Fruit fly (Drosophila melanogaster) whole organism, embryonic: ENCODE data around the gene ATPsynC.

ENCODE experiments used
- CG1024 ChIP-seq: fragments of 200-800 bp; sonication (Bioruptor generic); IDR thresholded peaks from 2 replicates; pipeline ENCODE4 v1.3.6; 2022; ENCODE audit warnings: missing biosample characterization, missing genetic modification characterization
- CG11398 ChIP-seq: fragments of 200-800 bp; sonication (Bioruptor generic); optimal IDR thresholded peaks from 2 replicates; lab custom pipeline; 2016; ENCODE audit warnings: missing biosample characterization, missing genetic modification characterization
- CG11695 ChIP-seq: fragments of 200-800 bp; sonication (Bioruptor generic); IDR thresholded peaks from 3 replicates; pipeline ENCODE4 v1.3.6; 2022; ENCODE audit warnings: missing biosample characterization, missing genetic modification characterization
- CG12659 ChIP-seq: fragments of 200-800 bp; sonication (Bioruptor generic); optimal IDR thresholded peaks from 3 replicates; lab custom pipeline; 2017; ENCODE audit warnings: mild to moderate bottlenecking, missing biosample characterization, missing genetic modification reagents, missing genetic modification characterization
- CG13775 ChIP-seq: fragments of 200-800 bp; sonication (Bioruptor generic); optimal IDR thresholded peaks from 3 replicates; lab custom pipeline; 2017; ENCODE audit warnings: missing biosample characterization, mild to moderate bottlenecking, missing genetic modification characterization
- CG15269 ChIP-seq: fragments of 200-800 bp; sonication (Bioruptor generic); optimal IDR thresholded peaks from 2 replicates; lab custom pipeline; 2018; ENCODE audit warnings: missing biosample characterization, mild to moderate bottlenecking, missing genetic modification characterization, moderate library complexity
- CG15696 ChIP-seq: fragments of 200-800 bp; sonication (Bioruptor generic); optimal IDR thresholded peaks from 2 replicates; lab custom pipeline; 2019; ENCODE audit warnings: missing biosample characterization, mild to moderate bottlenecking, missing genetic modification characterization, moderate library complexity
- CG1647 ChIP-seq: fragments of 200-800 bp; sonication (Bioruptor generic); optimal IDR thresholded peaks from 3 replicates; lab custom pipeline; 2016; ENCODE audit warnings: missing biosample characterization, missing genetic modification characterization
- CG17186 ChIP-seq: fragments of 200-800 bp; sonication (Bioruptor generic); optimal IDR thresholded peaks from 3 replicates; lab custom pipeline; 2017; ENCODE audit warnings: missing biosample characterization, missing genetic modification reagents, missing genetic modification characterization
- CG17829 ChIP-seq: fragments of 200-800 bp; optimal IDR thresholded peaks from 2 replicates; lab custom pipeline; 2019; ENCODE audit warnings: missing biosample characterization, mild to moderate bottlenecking, missing genetic modification characterization, moderate library complexity
- CG2202 ChIP-seq: fragments of 200-800 bp; sonication (Bioruptor generic); optimal IDR thresholded peaks from 2 replicates; lab custom pipeline; 2018; ENCODE audit warnings: missing biosample characterization, mild to moderate bottlenecking, missing genetic modification characterization
- CG2712 ChIP-seq: fragments of 200-800 bp; optimal IDR thresholded peaks from 3 replicates; lab custom pipeline; 2019; ENCODE audit warnings: missing biosample characterization, mild to moderate bottlenecking, missing genetic modification characterization, moderate library complexity
- CG3726 ChIP-seq: fragments of 200-800 bp; sonication (Bioruptor generic); IDR thresholded peaks from 3 replicates; pipeline ENCODE4, ENCODE4 v1.3.6; 2022; ENCODE audit warnings: missing biosample characterization, missing genetic modification characterization
- CG4617 ChIP-seq: fragments of 200-800 bp; sonication (Bioruptor generic); optimal IDR thresholded peaks from 3 replicates; lab custom pipeline; 2016; ENCODE audit warnings: missing biosample characterization, missing genetic modification characterization, borderline replicate concordance
- CG6813 ChIP-seq: fragments of 200-800 bp; sonication (Bioruptor generic); optimal IDR thresholded peaks from 2 replicates; lab custom pipeline; 2017; ENCODE audit warnings: missing biosample characterization, missing genetic modification characterization, mild to moderate bottlenecking, moderate library complexity, missing genetic modification reagents
- CG9932 ChIP-seq: fragments of 200-800 bp; sonication (Bioruptor generic); IDR thresholded peaks from 2 replicates; pipeline ENCODE4 v1.3.6; 2022; ENCODE audit warnings: missing biosample characterization, missing genetic modification characterization
- CHES-1-like ChIP-seq: fragments of 200-800 bp; sonication (Bioruptor generic); optimal IDR thresholded peaks from 2 replicates; lab custom pipeline; 2016; ENCODE audit warnings: missing biosample characterization, missing genetic modification characterization
- CoRest ChIP-seq: fragments of 200-800 bp; sonication (Bioruptor generic); optimal IDR thresholded peaks from 3 replicates; lab custom pipeline; 2018; ENCODE audit warnings: missing biosample characterization, mild to moderate bottlenecking, missing genetic modification characterization, moderate library complexity
- D19A ChIP-seq: fragments of 200-800 bp; optimal IDR thresholded peaks from 3 replicates; lab custom pipeline; 2019; ENCODE audit warnings: missing biosample characterization, mild to moderate bottlenecking, missing genetic modification characterization, moderate library complexity
- Doc3 ChIP-seq: fragments of 200-800 bp; sonication (Bioruptor generic); IDR thresholded peaks from 3 replicates; pipeline ENCODE4 v1.3.6; 2022; ENCODE audit warnings: missing biosample characterization, missing genetic modification characterization; ENCODE audit not compliant: partially characterized antibody
- Dp ChIP-seq: fragments of 200-800 bp; sonication (Bioruptor generic); optimal IDR thresholded peaks from 2 replicates; lab custom pipeline; 2018; ENCODE audit warnings: missing biosample characterization, mild to moderate bottlenecking, missing genetic modification characterization, moderate library complexity
- Dref ChIP-seq: fragments of 200-800 bp; sonication (Bioruptor generic); IDR thresholded peaks from 2 replicates; pipeline ENCODE4 v1.3.6; 2022; ENCODE audit warnings: missing biosample characterization, missing genetic modification characterization
- Ets97D ChIP-seq: fragments of 200-800 bp; sonication (Bioruptor generic); optimal IDR thresholded peaks from 3 replicates; lab custom pipeline; 2016; ENCODE audit warnings: missing biosample characterization, missing genetic modification characterization
- Hey ChIP-seq: fragments of 200-800 bp; sonication (Bioruptor generic); optimal IDR thresholded peaks from 3 replicates; lab custom pipeline; 2018; ENCODE audit warnings: missing biosample characterization, mild to moderate bottlenecking, missing genetic modification characterization
- Max ChIP-seq: fragments of 200-800 bp; sonication (Bioruptor generic); optimal IDR thresholded peaks from 2 replicates; lab custom pipeline; 2016; ENCODE audit warnings: missing biosample characterization, mild to moderate bottlenecking, missing genetic modification characterization
- Opbp ChIP-seq: fragments of 200-800 bp; sonication (Bioruptor generic); IDR thresholded peaks from 3 replicates; pipeline ENCODE4 v1.3.6; 2022; ENCODE audit warnings: missing biosample characterization, missing genetic modification characterization; ENCODE audit not compliant: partially characterized antibody
- Rfx ChIP-seq: fragments of 200-800 bp; sonication (Bioruptor generic); IDR thresholded peaks from 2 replicates; pipeline ENCODE4 v1.3.6; 2022; ENCODE audit warnings: missing biosample characterization, missing genetic modification characterization
- Scr ChIP-seq: fragments of 200-800 bp; sonication (Bioruptor generic); IDR thresholded peaks from 2 replicates; pipeline ENCODE4 v1.3.6; 2022; ENCODE audit warnings: missing biosample characterization, missing genetic modification characterization; ENCODE audit not compliant: partially characterized antibody
- Sry-δ ChIP-seq: fragments of 200-800 bp; sonication (Bioruptor generic); optimal IDR thresholded peaks from 2 replicates; lab custom pipeline; 2016; ENCODE audit warnings: missing biosample characterization, missing genetic modification characterization
- Usf ChIP-seq: fragments of 200-800 bp; sonication (Bioruptor generic); optimal IDR thresholded peaks from 2 replicates; lab custom pipeline; 2017; ENCODE audit warnings: missing genotype, missing biosample characterization, missing genetic modification characterization
- ato ChIP-seq: fragments of 200-800 bp; sonication (Bioruptor generic); IDR thresholded peaks from 2 replicates; pipeline ENCODE4 v1.3.6; 2022; ENCODE audit warnings: missing biosample characterization, missing genetic modification characterization; ENCODE audit not compliant: partially characterized antibody
- bab2 ChIP-seq: fragments of 200-800 bp; sonication (Bioruptor generic); optimal IDR thresholded peaks from 2 replicates; lab custom pipeline; 2016; ENCODE audit warnings: missing biosample characterization, missing genetic modification characterization
- bbx ChIP-seq: fragments of 200-800 bp; sonication (Bioruptor generic); IDR thresholded peaks from 2 replicates; pipeline ENCODE4 v1.3.6; 2022; ENCODE audit warnings: missing biosample characterization, missing genetic modification characterization; ENCODE audit not compliant: partially characterized antibody
- bcd ChIP-seq: fragments of 200-800 bp; sonication (Bioruptor generic); optimal IDR thresholded peaks from 2 replicates; lab custom pipeline; 2017; ENCODE audit warnings: missing biosample characterization, mild to moderate bottlenecking, missing genetic modification characterization
- chinmo ChIP-seq: fragments of 200-800 bp; sonication (Bioruptor generic); IDR thresholded peaks from 4 replicates; pipeline ENCODE4 v1.3.6; 2022; ENCODE audit warnings: missing biosample characterization, missing genetic modification characterization; ENCODE audit not compliant: partially characterized antibody
- corto ChIP-seq: fragments of 200-800 bp; sonication (Bioruptor generic); optimal IDR thresholded peaks from 2 replicates; lab custom pipeline; 2016; ENCODE audit warnings: missing biosample characterization, mild to moderate bottlenecking, missing genetic modification characterization, moderate library complexity
- crol ChIP-seq: fragments of 200-800 bp; sonication (Bioruptor generic); IDR thresholded peaks from 2 replicates; pipeline ENCODE4 v1.3.6; 2022; ENCODE audit warnings: missing biosample characterization, missing genetic modification characterization
- hb ChIP-seq: fragments of 200-800 bp; sonication (Bioruptor generic); IDR thresholded peaks from 3 replicates; pipeline ENCODE4 v1.3.6; 2022; ENCODE audit warnings: missing biosample characterization, missing genetic modification characterization; ENCODE audit not compliant: partially characterized antibody
- hth ChIP-seq: fragments of >200 bp; optimal IDR thresholded peaks from 2 replicates; lab custom pipeline; 2017; ENCODE audit warnings: inconsistent platforms
- ind ChIP-seq: fragments of 200-800 bp; sonication (Bioruptor generic); optimal IDR thresholded peaks from 3 replicates; lab custom pipeline; 2016; ENCODE audit warnings: missing biosample characterization, missing genetic modification characterization
- inv ChIP-seq: fragments of 200-800 bp; sonication (Bioruptor generic); IDR thresholded peaks from 2 replicates; pipeline ENCODE4 v1.3.6; 2022; ENCODE audit warnings: missing biosample characterization, missing genetic modification characterization; ENCODE audit not compliant: partially characterized antibody
- kay ChIP-seq: fragments of 200-800 bp; sonication (Bioruptor generic); optimal IDR thresholded peaks from 2 replicates; lab custom pipeline; 2016; ENCODE audit warnings: missing biosample characterization, missing genetic modification characterization
- kni ChIP-seq: fragments of 200-800 bp; sonication (Bioruptor generic); optimal IDR thresholded peaks from 3 replicates; lab custom pipeline; 2017; ENCODE audit warnings: mild to moderate bottlenecking, missing biosample characterization, missing genetic modification reagents, missing genetic modification characterization
- nerfin-2 ChIP-seq: fragments of 200-800 bp; sonication (Bioruptor generic); IDR thresholded peaks from 2 replicates; pipeline ENCODE4 v1.3.6; 2022; ENCODE audit warnings: missing biosample characterization, missing genetic modification characterization; ENCODE audit not compliant: partially characterized antibody
- sna ChIP-seq: fragments of 200-800 bp; sonication (Bioruptor generic); IDR thresholded peaks from 2 replicates; pipeline ENCODE4 v1.3.6; 2022; ENCODE audit warnings: missing biosample characterization, missing genetic modification characterization; ENCODE audit not compliant: partially characterized antibody
- sqz ChIP-seq: fragments of 200-800 bp; sonication (Bioruptor generic); optimal IDR thresholded peaks from 3 replicates; lab custom pipeline; 2018; ENCODE audit warnings: missing biosample characterization, mild to moderate bottlenecking, missing genetic modification characterization
- trh ChIP-seq: fragments of 200-800 bp; sonication (Bioruptor generic); optimal IDR thresholded peaks from 2 replicates; lab custom pipeline; 2016; ENCODE audit warnings: missing biosample characterization, missing genetic modification characterization
- unc-4 ChIP-seq: fragments of 200-800 bp; sonication (Bioruptor generic); IDR thresholded peaks from 2 replicates; pipeline ENCODE4 v1.3.6; 2022; ENCODE audit warnings: missing biosample characterization, missing genetic modification characterization; ENCODE audit not compliant: partially characterized antibody
- yki ChIP-seq: fragments of >200 bp; optimal IDR thresholded peaks from 3 replicates; lab custom pipeline; 2018

The ATPsynC gene

dm6 chr3R:31215830-31216229 is 3.6 kb downstream of the ATPsynC start, which contains the start of gene CG15561 (continued):
- peak; percentile 78 for TF ChIP-seq Ets97D
- no peak for TF ChIP-seq ind (GFP tag; lab: Kevin White, UChicago)
- no peak for TF ChIP-seq CG11695
- no peak for TF ChIP-seq D19A (tag; lab: Kevin White, UChicago)
- no peak for TF ChIP-seq hb (GFP tag; lab: Robert Waterston, UW)
- TF ChIP-seq yki, result no peak
- TF ChIP-seq CG1024 (GFP tag; lab: Robert Waterston, UW), result no peak
- TF ChIP-seq corto (GFP tag; lab: Kevin White, UChicago), result no peak
- TF ChIP-seq Hey (tag; lab: Kevin White, UChicago), result peak; percentile 6
- no peak for TF ChIP-seq Usf (GFP tag; lab: Kevin White, UChicago)
- peak; percentile 50 for TF ChIP-seq bcd
- peak; percentile 52 for TF ChIP-seq CG15696 (tag; lab: Kevin White, UChicago)
- TF ChIP-seq crol (GFP tag; lab: Robert Waterston, UW), result no peak
- TF ChIP-seq bab2 (GFP tag; lab: Kevin White, UChicago), result peak; percentile 23
- TF ChIP-seq CG2202 (tag; lab: Kevin White, UChicago), result peak; percentile 23
- no peak for TF ChIP-seq CG15269
- peak; percentile 28 for TF ChIP-seq CoRest (tag; lab: Kevin White, UChicago)
- TF ChIP-seq CG1647, result no peak
- TF ChIP-seq kay (GFP tag; lab: Kevin White, UChicago), result no peak
- TF ChIP-seq, all 482 proteins: peak for 159

DNA sequence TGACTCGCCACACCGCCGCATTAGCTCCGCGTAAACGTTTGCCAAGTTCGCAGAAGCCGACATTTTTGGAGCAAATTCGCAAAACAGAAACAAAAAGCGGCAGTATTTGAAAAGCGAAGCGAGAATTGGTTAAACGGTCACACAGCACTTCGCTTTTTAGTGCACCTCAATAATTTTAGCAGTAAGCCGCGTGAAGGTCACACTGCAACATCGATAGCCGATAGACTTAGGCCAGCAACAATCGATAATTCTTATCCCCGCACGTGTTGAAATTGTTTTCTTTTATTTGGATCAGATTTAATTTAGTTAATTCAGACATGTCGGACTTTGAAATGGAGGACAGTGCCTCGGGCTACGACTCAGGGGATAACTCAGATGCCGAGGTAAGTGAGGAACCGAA is 6.2 kb downstream of the ATPsynC start, which contains the start of the genes Zwilch and CG1542:
Zwilch (minus strand) TSS at position 150 of the 400 bp plus-strand sequence.
CG1542 (plus strand) TSS at position 232 of the 400 bp plus-strand sequence.
- TF ChIP-seq Dref, result peak; percentile 96
- peak; percentile 83 for TF ChIP-seq bbx (GFP tag; lab: Robert Waterston, UW)
- peak; percentile 25 for TF ChIP-seq CoRest (tag; lab: Kevin White, UChicago)
- TF ChIP-seq CG13775 (GFP tag; lab: Kevin White, UChicago), result no peak
- peak; percentile 74 for TF ChIP-seq sna (GFP tag; lab: Robert Waterston, UW)
- peak; percentile 79 for TF ChIP-seq nerfin-2 (GFP tag; lab: Robert Waterston, UW)
- TF ChIP-seq CG11398, result no peak
- TF ChIP-seq Doc3 (GFP tag; lab: Robert Waterston, UW), result peak; percentile 43
- peak; percentile 62 for TF ChIP-seq CG12659 (GFP tag; lab: Kevin White, UChicago)
- TF ChIP-seq Dp (GFP tag; lab: Kevin White, UChicago), result peak; percentile 93
- no peak for TF ChIP-seq CG6813 (GFP tag; lab: Kevin White, UChicago)
- no peak for TF ChIP-seq sqz (GFP tag; lab: Kevin White, UChicago)
- 0 out of 2 replicates have a peak, but pooled peaks have one; percentile 8 for TF ChIP-seq CG9932 (GFP tag; lab: Robert Waterston, UW)
- TF ChIP-seq CG3726 (GFP tag; lab: Robert Waterston, UW), result no peak
- peak; percentile 9 for TF ChIP-seq CHES-1-like (GFP tag; lab: Kevin White, UChicago)
- TF ChIP-seq trh (GFP tag; lab: Kevin White, UChicago), result no peak
- TF ChIP-seq crol (GFP tag; lab: Robert Waterston, UW), result no peak
- TF ChIP-seq ato (GFP tag; lab: Robert Waterston, UW), result peak; percentile 77
- peak; percentile 79 for TF ChIP-seq Sry-δ
- no peak for TF ChIP-seq CG2712 (tag; lab: Kevin White, UChicago)
- TF ChIP-seq hb (GFP tag; lab: Robert Waterston, UW), result peak; percentile 75; the same call in 2 of the 3 replicates
- TF ChIP-seq kni (GFP tag; lab: Kevin White, UChicago), result peak; percentile 25
- TF ChIP-seq Scr (GFP tag; lab: Robert Waterston, UW), result peak; percentile 70
- TF ChIP-seq CG4617, result peak; percentile 65
- peak; percentile 89 for TF ChIP-seq CG17186 (GFP tag; lab: Kevin White, UChicago)
- peak; percentile 80 for TF ChIP-seq unc-4 (GFP tag; lab: Robert Waterston, UW)
- peak; percentile 78 for TF ChIP-seq Max (GFP tag; lab: Kevin White, UChicago)
- TF ChIP-seq Rfx (GFP tag; lab: Robert Waterston, UW), result 0 out of 2 replicates have a peak, but pooled peaks have one; percentile 33
- TF ChIP-seq hth (lab: Kevin White, UChicago), result no peak
- peak; percentile 81 for TF ChIP-seq Opbp
- TF ChIP-seq chinmo (GFP tag; lab: Robert Waterston, UW), result peak; percentile 88; the same call in 3 of the 4 replicates
- TF ChIP-seq inv (GFP tag; lab: Robert Waterston, UW), result peak; percentile 63
- TF ChIP-seq CG17829 (tag; lab: Kevin White, UChicago), result peak; percentile 41
